Fruit fly (Drosophila melanogaster): Measurements from ENCODE around the gene lsn.

The lsn gene

DNA sequence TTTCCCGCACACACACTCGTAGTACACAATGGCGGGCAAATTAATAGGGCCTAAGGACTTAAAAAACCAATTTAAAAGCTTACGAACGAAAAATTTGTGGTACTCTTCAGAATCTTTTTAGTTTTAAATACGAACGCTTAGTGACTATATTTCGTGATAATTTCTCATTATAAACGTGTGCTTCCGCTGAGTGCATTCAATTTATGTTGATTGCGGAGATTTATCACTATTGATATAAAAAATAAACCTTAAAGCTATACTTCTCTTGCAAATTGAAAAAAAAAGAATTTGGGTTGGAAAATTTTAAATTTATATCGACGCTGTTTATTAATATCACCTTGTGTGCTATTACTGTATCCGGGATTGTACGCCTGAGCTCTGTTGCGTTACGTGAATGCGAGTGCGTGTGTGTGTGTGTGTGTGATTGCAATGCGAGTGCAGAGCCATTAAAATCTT is 16.0 kb upstream of the lsn start (continued):
- TF ChIP-seq CG16779 (GFP tag; IDR thresholded peaks at IDR 0.05) (no peak), CG12155 (GFP tag; optimal IDR thresholded peaks at IDR 0.05) (peak; percentile 30), YL-1 (GFP tag; optimal IDR thresholded peaks at IDR 0.05) (no peak), TFAM (GFP tag; optimal IDR thresholded peaks at IDR 0.05) (peak; percentile 49), seq (GFP tag; IDR thresholded peaks at IDR 0.05) (0 out of 2 replicates have a peak, but pooled peaks have one; percentile 38), Atf-2 (GFP tag; optimal IDR thresholded peaks at IDR 0.05) (peak; percentile 51), Fer3 (tag; optimal IDR thresholded peaks at IDR 0.05) (peak; percentile 33), CG11093 (GFP tag; IDR thresholded peaks at IDR 0.05) (0 out of 3 replicates have a peak, but pooled peaks have one; percentile 45), CG9609 (GFP tag; optimal IDR thresholded peaks at IDR 0.05) (peak; percentile 31), bbx (GFP tag; IDR thresholded peaks at IDR 0.05; ENCODE audit: partially characterized antibody) (no peak), HLH3B (GFP tag; IDR thresholded peaks at IDR 0.05) (peak; percentile 52; the same call in 1 of the 2 replicates), H15 (GFP tag; IDR thresholded peaks at IDR 0.05) (peak; percentile 38; the same call in 1 of the 3 replicates), Gug (GFP tag; IDR thresholded peaks at IDR 0.05) (no peak), CG9817 (tag; optimal IDR thresholded peaks at IDR 0.05) (peak; percentile 31), CG18476 (GFP tag; optimal IDR thresholded peaks at IDR 0.05) (peak; percentile 62), CG1832 (GFP tag; optimal IDR thresholded peaks at IDR 0.05) (no peak), pros (GFP tag; optimal IDR thresholded peaks at IDR 0.05) (no peak), CG8478 (optimal IDR thresholded peaks at IDR 0.05) (no peak), CG10267 (tag; optimal IDR thresholded peaks at IDR 0.05) (peak; percentile 77), C15 (GFP tag; IDR thresholded peaks at IDR 0.05) (no peak), CG7372 (GFP tag; IDR thresholded peaks at IDR 0.05) (no peak), Fer1 (GFP tag; optimal IDR thresholded peaks at IDR 0.05) (peak; percentile 57), ERR (GFP tag; optimal IDR thresholded peaks at IDR 0.05) (no peak), CG6175 (GFP tag; IDR thresholded peaks at IDR 0.05) (no peak), slbo (GFP tag; IDR thresholded peaks at IDR 0.05) (peak; percentile 37), CG8290 (GFP tag; optimal IDR thresholded peaks at IDR 0.05) (peak; percentile 9), CG8290 (tag; optimal IDR thresholded peaks at IDR 0.05) (peak in 1 of 2 experiments; percentile 20), bowl (GFP tag; IDR thresholded peaks at IDR 0.05) (no peak), Dbx (GFP tag; IDR thresholded peaks at IDR 0.05) (no peak), HLHmδ (GFP tag; optimal IDR thresholded peaks at IDR 0.05) (no peak), CG10959 (GFP tag; IDR thresholded peaks at IDR 0.05) (peak; percentile 58), dan (GFP tag; IDR thresholded peaks at IDR 0.05) (no peak), CG3065 (GFP tag; optimal IDR thresholded peaks at IDR 0.05) (peak; percentile 30), toy (GFP tag; IDR thresholded peaks at IDR 0.05) (no peak), sisA (GFP tag; IDR thresholded peaks at IDR 0.05) (peak; percentile 62), NfI (GFP tag; optimal IDR thresholded peaks at IDR 0.05) (peak; percentile 43), abd-A (tag; optimal IDR thresholded peaks at IDR 0.05) (no peak), ash1 (GFP tag; optimal IDR thresholded peaks at IDR 0.05) (no peak), Doc2 (GFP tag; IDR thresholded peaks at IDR 0.05) (no peak), repo (GFP tag; optimal IDR thresholded peaks at IDR 0.05) (peak; percentile 1), Ravus (GFP tag; IDR thresholded peaks at IDR 0.05) (no peak), CG31441 (GFP tag; IDR thresholded peaks at IDR 0.05) (peak; percentile 81), CG4617 (GFP tag; optimal IDR thresholded peaks at IDR 0.05; ENCODE audit: borderline replicate concordance) (peak; percentile 4), oc (tag; optimal IDR thresholded peaks at IDR 0.05) (no peak), trem (tag; optimal IDR thresholded peaks at IDR 0.05) (peak; percentile 74), Nf-YA (GFP tag; IDR thresholded peaks at IDR 0.05) (no peak), CG4282 (GFP tag; optimal IDR thresholded peaks at IDR 0.05) (no peak), Tbp (GFP tag; optimal IDR thresholded peaks at IDR 0.05) (no peak), cwo (GFP tag; optimal IDR thresholded peaks at IDR 0.05) (peak; percentile 36), NC2β (GFP tag; optimal IDR thresholded peaks at IDR 0.05) (peak; percentile 66), CG10462 (GFP tag; optimal IDR thresholded peaks at IDR 0.05) (peak; percentile 8), CTCF (GFP tag; optimal IDR thresholded peaks at IDR 0.05) (peak; percentile 37), psq (GFP tag; optimal IDR thresholded peaks at IDR 0.05) (no peak)
